Worm (Caenorhabditis elegans): ENCODE results near the gene cutl-25.

DNA sequence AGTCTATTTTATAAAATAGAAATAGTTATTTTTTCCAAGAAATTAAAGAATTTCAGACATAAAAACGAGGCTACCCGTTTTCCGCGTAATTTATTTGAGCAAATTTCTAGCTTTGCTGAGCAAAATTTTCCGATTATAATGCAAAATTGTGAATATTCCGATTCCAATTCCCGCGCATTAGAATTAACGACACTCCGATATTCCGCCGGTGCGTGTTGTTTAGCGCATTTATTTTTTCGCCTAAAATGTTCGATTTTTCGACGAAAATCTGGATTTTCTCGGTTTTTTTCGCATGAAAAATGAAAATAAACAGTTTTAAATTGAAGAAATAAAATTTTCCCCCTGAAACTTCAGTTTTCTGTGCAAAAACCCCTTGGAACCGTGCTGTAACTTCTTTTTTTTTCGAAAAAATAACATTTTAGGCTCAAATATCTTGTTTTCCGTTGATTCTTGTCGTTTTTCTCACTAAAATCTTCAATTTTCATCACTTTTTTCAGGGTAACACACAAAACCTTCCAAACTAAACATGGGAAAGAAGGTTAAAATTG is 23.2 kb upstream of the cutl-25 start, which contains the start of gene H06I04.3:
- TF ChIP-seq lin-39 (tag; optimal IDR thresholded peaks at IDR 0.05) (no peak), unc-62 (GFP tag; optimal IDR thresholded peaks at IDR 0.05) (no peak), mdl-1 (tag; optimal IDR thresholded peaks at IDR 0.05) (no peak), ets-5 (GFP tag; IDR thresholded peaks at IDR 0.05) (no peak), Y116A8C.19 (tag; optimal IDR thresholded peaks at IDR 0.05; ENCODE audit: borderline replicate concordance) (no peak), nhr-28 (tag; optimal IDR thresholded peaks at IDR 0.05) (no peak), rnt-1 (tag; optimal IDR thresholded peaks at IDR 0.05) (no peak), egl-27 (tag; optimal IDR thresholded peaks at IDR 0.05) (no peak), tbx-2 (tag; optimal IDR thresholded peaks at IDR 0.05) (peak; percentile 34), unc-86 (tag; optimal IDR thresholded peaks at IDR 0.05) (no peak), swsn-7 (tag; optimal IDR thresholded peaks at IDR 0.05) (no peak), sptf-1 (tag; optimal IDR thresholded peaks at IDR 0.05) (no peak)

Data from whole organism, L1 larva.